Fruit fly (Drosophila melanogaster): Measurements from ENCODE around the gene Cp110.

dm6 chrX:22514948-22515347, 33.1 kb downstream of the Cp110 start, which contains the start of gene CG17600:
- TF ChIP-seq Pif1A (GFP tag; optimal IDR thresholded peaks at IDR 0.05) (no peak), CG34367 (tag; optimal IDR thresholded peaks at IDR 0.05) (no peak), CG8159 (tag; optimal IDR thresholded peaks at IDR 0.05) (no peak), Ets98B (GFP tag; IDR thresholded peaks at IDR 0.05) (peak; percentile 24; the same call in 1 of the 2 replicates), EcR (GFP tag; optimal IDR thresholded peaks at IDR 0.05) (no peak), CG10348 (GFP tag; IDR thresholded peaks at IDR 0.05) (no peak), Snoo (tag; optimal IDR thresholded peaks at IDR 0.05) (no peak), CG32121 (GFP tag; IDR thresholded peaks at IDR 0.05) (no peak), D1 (tag; optimal IDR thresholded peaks at IDR 0.05) (no peak), CG9948 (tag; optimal IDR thresholded peaks at IDR 0.05) (no peak), Pif1B (GFP tag; optimal IDR thresholded peaks at IDR 0.05) (no peak)
